Worm (Caenorhabditis elegans) whole organism, L4 larva: ENCODE measurements around the gene srh-195.

Experiments used
- ZK337.2 ChIP-seq: fragments of 200-800 bp; sonication (Bioruptor generic); IDR thresholded peaks from 2 replicates; pipeline ENCODE4 v1.3.6; 2022; ENCODE audit warnings: missing genetic modification reagents, missing genetic modification characterization, missing compliant biosample characterization
- ceh-20 ChIP-seq: fragments of 200-800 bp; sonication (Bioruptor generic); IDR thresholded peaks from 2 replicates; pipeline ENCODE4 v1.3.6; 2022; ENCODE audit warnings: missing genetic modification reagents, missing genetic modification characterization, missing compliant biosample characterization
- ceh-82 ChIP-seq: sonication (generic microtip); optimal IDR thresholded peaks from 2 replicates; lab custom pipeline; 2017; ENCODE audit warnings: missing biosample characterization, missing genetic modification characterization
- dmd-8 ChIP-seq: fragments of 200-800 bp; sonication (Bioruptor generic); IDR thresholded peaks from 2 replicates; pipeline ENCODE4 v1.3.6; 2022; ENCODE audit warnings: missing genetic modification characterization, missing compliant biosample characterization
- dpl-1 ChIP-seq: fragments of 150-350 bp; optimal IDR thresholded peaks from 2 replicates; lab custom pipeline; 2014; ENCODE audit warnings: missing biosample characterization, missing genetic modification reagents, missing genetic modification characterization
- fkh-10 ChIP-seq: fragments of 150-350 bp; optimal IDR thresholded peaks from 2 replicates; lab custom pipeline; 2014; ENCODE audit warnings: missing biosample characterization, missing genetic modification reagents, missing genetic modification characterization
- hlh-30 ChIP-seq: sonication (generic microtip); optimal IDR thresholded peaks from 2 replicates; lab custom pipeline; 2017; ENCODE audit warnings: antibody characterized with exemption, mild to moderate bottlenecking, missing genetic modification characterization, missing compliant biosample characterization; ENCODE audit not compliant: insufficient read depth
- lin-39 ChIP-seq: fragments of 150-350 bp; optimal IDR thresholded peaks from 2 replicates; lab custom pipeline; 2014; ENCODE audit warnings: missing biosample characterization, missing genetic modification reagents, missing genetic modification characterization
- mdl-1 ChIP-seq, 2 experiments: fragments of 150-350 bp in 1 of 2; sonication (generic microtip) in 1 of 2; optimal IDR thresholded peaks; 2 replicates each; lab custom pipeline; 2014 to 2017; ENCODE audit warnings: missing biosample characterization in 2 of 2, missing genetic modification characterization in 2 of 2
- mep-1 ChIP-seq: fragments of 150-350 bp; sonication (generic microtip); optimal IDR thresholded peaks from 3 replicates; lab custom pipeline; 2014; ENCODE audit warnings: missing biosample characterization, missing genetic modification characterization
- nhr-102 ChIP-seq: sonication (generic microtip); optimal IDR thresholded peaks from 2 replicates; lab custom pipeline; 2016; ENCODE audit warnings: mild to moderate bottlenecking, missing genetic modification characterization, moderate library complexity, missing compliant biosample characterization
- pqm-1 ChIP-seq: sonication (generic microtip); optimal IDR thresholded peaks from 2 replicates; lab custom pipeline; 2017; ENCODE audit warnings: missing biosample characterization, missing genetic modification characterization
- ztf-11 ChIP-seq: fragments of 150-350 bp; optimal IDR thresholded peaks from 2 replicates; lab custom pipeline; 2014; ENCODE audit warnings: missing biosample characterization, missing genetic modification characterization

ce11 chrII:2108295-2108694, 8.4 kb downstream of the srh-195 start, which contains the start of gene R52.4:
- TF ChIP-seq mdl-1 (tag; optimal IDR thresholded peaks at IDR 0.05; lab: Kevin White, UChicago) (no peak), hlh-30 (tag; lab: Kevin White, UChicago) (no peak), dmd-8 (GFP tag; lab: Robert Waterston, UW) (no peak), ceh-82 (tag; lab: Kevin White, UChicago) (no peak), ceh-20 (no peak), pqm-1 (tag; lab: Kevin White, UChicago) (no peak), dpl-1 (no peak), ztf-11 (no peak), mep-1 (tag; lab: Kevin White, UChicago) (no peak), nhr-102 (tag; lab: Kevin White, UChicago) (no peak), lin-39 (no peak), fkh-10 (GFP tag; lab: Kevin White, UChicago) (no peak), ZK337.2 (GFP tag; lab: Robert Waterston, UW) (no peak)
